Worm (Caenorhabditis elegans): ENCODE results near the gene cab-1.

The cab-1 gene

DNA sequence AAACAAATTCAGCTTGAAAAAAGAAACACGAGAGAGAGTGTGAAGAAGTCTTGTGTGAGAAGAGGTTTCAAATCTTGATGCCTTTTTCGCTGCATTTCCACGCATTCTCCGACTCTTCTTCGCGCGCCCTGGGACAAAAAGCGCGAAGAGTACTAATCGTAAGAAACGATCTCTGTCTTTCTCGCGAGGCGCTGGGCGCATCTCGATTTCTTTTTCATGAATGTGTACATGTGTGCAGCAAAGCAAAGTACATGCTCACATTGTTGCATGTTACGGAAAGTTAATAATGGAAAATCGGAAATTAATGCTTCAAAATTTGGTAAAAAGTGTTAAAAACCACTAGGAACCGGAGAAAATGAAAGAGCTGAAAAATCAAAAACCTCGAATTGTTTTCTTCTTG, 35.2 kb downstream of the cab-1 start (continued):
- no peak for TF ChIP-seq nhr-12 (tag; optimal IDR thresholded peaks at IDR 0.05)
- peak; percentile 42 for TF ChIP-seq fkh-10 (GFP tag; optimal IDR thresholded peaks at IDR 0.05)
- no peak for TF ChIP-seq ceh-63 (GFP tag; optimal IDR thresholded peaks at IDR 0.05)
- peak; percentile 8 for TF ChIP-seq mep-1 (tag; optimal IDR thresholded peaks at IDR 0.05)
- TF ChIP-seq F16B12.6 (tag; optimal IDR thresholded peaks at IDR 0.05): no peak
- TF ChIP-seq vab-15 (tag; optimal IDR thresholded peaks at IDR 0.05): no peak
- TF ChIP-seq alr-1 (tag; optimal IDR thresholded peaks at IDR 0.05; ENCODE audit: borderline replicate concordance): no peak
- TF ChIP-seq lir-3 (tag; optimal IDR thresholded peaks at IDR 0.05; ENCODE audit: poor library complexity): no peak
- TF ChIP-seq dpl-1 (GFP tag; optimal IDR thresholded peaks at IDR 0.05): no peak
- no peak for TF ChIP-seq mdl-1 (tag; optimal IDR thresholded peaks at IDR 0.05)
- no peak for TF ChIP-seq snu-23 (GFP tag; optimal IDR thresholded peaks at IDR 0.05)
- no peak for TF ChIP-seq grh-1 (GFP tag; IDR thresholded peaks at IDR 0.05)
- no peak for TF ChIP-seq ztf-4 (tag; optimal IDR thresholded peaks at IDR 0.05)
- TF ChIP-seq ceh-82 (tag; optimal IDR thresholded peaks at IDR 0.05): no peak
- TF ChIP-seq pqm-1 (tag; optimal IDR thresholded peaks at IDR 0.05): no peak
- no peak for TF ChIP-seq skn-1 (tag; optimal IDR thresholded peaks at IDR 0.05)

DNA sequence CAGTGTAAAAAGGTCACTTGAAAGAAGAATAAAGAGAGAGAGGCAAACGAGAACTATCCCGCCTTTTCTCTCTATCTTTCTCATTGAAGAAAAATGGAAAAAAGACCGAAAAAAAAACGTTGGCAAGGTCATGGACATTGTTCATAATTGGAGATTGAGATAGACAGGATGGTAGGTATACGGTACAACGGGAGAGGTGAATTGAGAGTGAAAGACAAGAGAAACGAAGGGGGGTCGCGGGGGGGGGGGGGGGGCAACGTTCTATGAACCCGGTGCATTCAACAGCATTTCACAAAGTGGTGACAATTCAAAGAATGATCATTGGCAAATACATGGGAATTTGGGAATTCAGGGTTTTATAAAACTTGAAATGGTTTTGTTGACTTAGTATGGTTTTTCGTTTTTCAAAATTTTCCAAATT, 35.8 kb downstream of the cab-1 start:
- TF ChIP-seq lin-14 (GFP tag; optimal IDR thresholded peaks at IDR 0.05): peak; percentile 66
- peak; percentile 8 for TF ChIP-seq nhr-20 (tag; optimal IDR thresholded peaks at IDR 0.05)
- TF ChIP-seq lsy-2 (tag; optimal IDR thresholded peaks at IDR 0.05): peak in 1 of 2 experiments; percentile 55
- TF ChIP-seq ztf-11 (tag; optimal IDR thresholded peaks at IDR 0.05): no peak
- TF ChIP-seq nhr-85 (tag): peak; percentile 91
- TF ChIP-seq nhr-19 (GFP tag; conservative IDR thresholded peaks at IDR 0.05): peak; percentile 68
- peak; percentile 30 for TF ChIP-seq elt-2 (tag; optimal IDR thresholded peaks at IDR 0.05)
- no peak for TF ChIP-seq nhr-12 (tag; optimal IDR thresholded peaks at IDR 0.05)

DNA sequence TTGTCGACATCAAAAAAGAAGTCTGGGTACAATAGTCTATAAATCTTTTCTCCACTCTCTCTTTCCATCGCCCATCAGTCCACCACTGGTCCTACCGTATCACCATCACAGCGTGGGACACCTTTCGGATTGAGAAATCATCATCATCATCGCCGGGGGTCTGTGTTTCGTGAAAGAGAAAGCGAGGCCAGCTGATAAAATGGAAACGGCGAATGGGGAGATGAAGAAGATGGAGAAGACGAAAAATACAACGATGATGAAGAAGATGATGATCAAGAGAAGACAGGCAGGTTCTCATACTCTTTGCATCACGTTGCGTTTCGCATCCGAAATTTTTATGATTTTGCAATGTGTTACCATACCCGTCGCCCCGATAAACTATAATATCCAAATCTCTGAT, 36.3 kb downstream of the cab-1 start:
- peak; percentile 35 for TF ChIP-seq lin-14 (GFP tag; optimal IDR thresholded peaks at IDR 0.05)
- TF ChIP-seq dpl-1 (GFP tag; optimal IDR thresholded peaks at IDR 0.05): peak in 1 of 3 experiments; percentile 3
- TF ChIP-seq sox-4 (tag; optimal IDR thresholded peaks at IDR 0.05): no peak
- peak; percentile 2 for TF ChIP-seq nhr-47 (tag; optimal IDR thresholded peaks at IDR 0.05)
- TF ChIP-seq ztf-4 (tag; optimal IDR thresholded peaks at IDR 0.05): peak; percentile 50
- TF ChIP-seq lin-35 (GFP tag; optimal IDR thresholded peaks at IDR 0.05): peak in 1 of 2 experiments; percentile 1
- no peak for TF ChIP-seq aha-1 (tag; optimal IDR thresholded peaks at IDR 0.05)
- no peak for TF ChIP-seq ces-1 (GFP tag; optimal IDR thresholded peaks at IDR 0.05)
- TF ChIP-seq mep-1 (tag; optimal IDR thresholded peaks at IDR 0.05): peak; percentile 74
- TF ChIP-seq snu-23 (GFP tag; optimal IDR thresholded peaks at IDR 0.05): peak; percentile 52
- peak in 1 of 2 experiments; percentile 54 for TF ChIP-seq lsy-2 (tag; optimal IDR thresholded peaks at IDR 0.05)
- TF ChIP-seq jun-1 (tag; optimal IDR thresholded peaks at IDR 0.05): no peak
- TF ChIP-seq lin-13 (GFP tag; optimal IDR thresholded peaks at IDR 0.05): peak; percentile 13
- TF ChIP-seq nhr-71 (tag; optimal IDR thresholded peaks at IDR 0.05): peak; percentile 61
- TF ChIP-seq ceh-90 (tag; optimal IDR thresholded peaks at IDR 0.05): no peak
- no peak for TF ChIP-seq egl-13 (tag; optimal IDR thresholded peaks at IDR 0.05)
- TF ChIP-seq rnt-1 (tag; optimal IDR thresholded peaks at IDR 0.05): peak; percentile 30
- TF ChIP-seq skn-1 (tag; optimal IDR thresholded peaks at IDR 0.05): peak; percentile 68
- TF ChIP-seq nhr-20 (tag; optimal IDR thresholded peaks at IDR 0.05): peak; percentile 61
- peak in 1 of 6 experiments; percentile 15 for TF ChIP-seq elt-3 (tag; optimal IDR thresholded peaks at IDR 0.05)
- TF ChIP-seq mdl-1 (tag; optimal IDR thresholded peaks at IDR 0.05): peak in 1 of 2 experiments; percentile 24
- no peak for TF ChIP-seq lin-39 (tag; optimal IDR thresholded peaks at IDR 0.05)
- peak; percentile 99 for TF ChIP-seq blmp-1 (tag; optimal IDR thresholded peaks at IDR 0.05)
- peak; percentile 50 for TF ChIP-seq nhr-90 (tag; optimal IDR thresholded peaks at IDR 0.05; ENCODE audit: poor library complexity)
- TF ChIP-seq efl-1 (optimal IDR thresholded peaks at IDR 0.05): no peak
- TF ChIP-seq efl-1 (GFP tag; optimal IDR thresholded peaks at IDR 0.05 in 1 of 2): no peak
- no peak for TF ChIP-seq sptf-1 (tag; optimal IDR thresholded peaks at IDR 0.05)
- peak; percentile 83 for TF ChIP-seq nhr-85 (tag)
- peak; percentile 11 for TF ChIP-seq irx-1 (tag; optimal IDR thresholded peaks at IDR 0.05)
- TF ChIP-seq unc-130 (tag; optimal IDR thresholded peaks at IDR 0.05): no peak

Measured in whole organism, L1 larva.